Worm (Caenorhabditis elegans) whole organism, late embryonic: ENCODE measurements around the gene srd-47.

Source experiments
- C38D4.7 ChIP-seq: fragments of 200-800 bp; sonication (Bioruptor generic); optimal IDR thresholded peaks from 2 replicates; lab custom pipeline; 2018; ENCODE audit warnings: mild to moderate bottlenecking, missing genetic modification characterization, moderate library complexity, missing compliant biosample characterization
- K02D7.2 ChIP-seq: sonication (generic microtip); optimal IDR thresholded peaks from 2 replicates; lab custom pipeline; 2017; ENCODE audit warnings: mild to moderate bottlenecking, missing genetic modification characterization, missing compliant biosample characterization
- T23F11.4 ChIP-seq: fragments of 200-800 bp; sonication (Bioruptor generic); optimal IDR thresholded peaks from 2 replicates; lab custom pipeline; 2018; ENCODE audit warnings: mild to moderate bottlenecking, missing genetic modification characterization, missing compliant biosample characterization
- Y22D7AL.16 ChIP-seq: sonication (generic microtip); optimal IDR thresholded peaks from 2 replicates; lab custom pipeline; 2016; ENCODE audit warnings: missing genetic modification characterization, missing compliant biosample characterization
- ahr-1 ChIP-seq: sonication (generic microtip); optimal IDR thresholded peaks from 2 replicates; lab custom pipeline; 2016; ENCODE audit warnings: missing genetic modification characterization, missing compliant biosample characterization
- ceh-14 ChIP-seq: sonication (generic microtip); optimal IDR thresholded peaks from 2 replicates; lab custom pipeline; 2016; ENCODE audit warnings: missing genotype, missing genetic modification characterization, missing compliant biosample characterization
- ceh-18 ChIP-seq: sonication (generic microtip); optimal IDR thresholded peaks from 2 replicates; lab custom pipeline; 2016; ENCODE audit warnings: missing genetic modification characterization, missing compliant biosample characterization
- ceh-19 ChIP-seq: fragments of 200-800 bp; sonication (Bioruptor generic); optimal IDR thresholded peaks from 2 replicates; lab custom pipeline; 2018; ENCODE audit warnings: mild to moderate bottlenecking, missing genetic modification characterization, missing compliant biosample characterization
- ceh-22 ChIP-seq: sonication (generic microtip); optimal IDR thresholded peaks from 2 replicates; lab custom pipeline; 2017; ENCODE audit warnings: missing biosample characterization, missing genetic modification characterization
- ceh-24 ChIP-seq: sonication (generic microtip); optimal IDR thresholded peaks from 2 replicates; lab custom pipeline; 2016; ENCODE audit warnings: mild to moderate bottlenecking, missing genetic modification characterization, missing compliant biosample characterization
- ceh-30 ChIP-seq: fragments of 150-350 bp; optimal IDR thresholded peaks from 2 replicates; lab custom pipeline; 2014; ENCODE audit warnings: missing biosample characterization, missing genetic modification characterization
- ceh-31 ChIP-seq: sonication (generic microtip); optimal IDR thresholded peaks from 2 replicates; lab custom pipeline; 2016; ENCODE audit warnings: missing genetic modification characterization, missing compliant biosample characterization
- ceh-48 ChIP-seq: sonication (generic microtip); optimal IDR thresholded peaks from 2 replicates; lab custom pipeline; 2016; ENCODE audit warnings: missing genetic modification characterization, inconsistent platforms, missing compliant biosample characterization
- ceh-6 ChIP-seq: fragments of 200-800 bp; sonication (Bioruptor generic); optimal IDR thresholded peaks from 2 replicates; lab custom pipeline; 2018; ENCODE audit warnings: mild to moderate bottlenecking, missing genetic modification characterization, missing compliant biosample characterization
- che-1 ChIP-seq: sonication (generic microtip); optimal IDR thresholded peaks from 2 replicates; lab custom pipeline; 2016; ENCODE audit warnings: mild to moderate bottlenecking, missing genetic modification characterization, missing compliant biosample characterization
- dmd-4 ChIP-seq: sonication (generic microtip); optimal IDR thresholded peaks from 2 replicates; lab custom pipeline; 2016; ENCODE audit warnings: borderline replicate concordance, missing genetic modification characterization, missing compliant biosample characterization
- eyg-1 ChIP-seq: sonication (generic microtip); optimal IDR thresholded peaks from 2 replicates; lab custom pipeline; 2016; ENCODE audit warnings: missing genotype, missing genetic modification characterization, missing compliant biosample characterization
- fkh-10 ChIP-seq: fragments of 150-350 bp; optimal IDR thresholded peaks from 2 replicates; lab custom pipeline; 2014; ENCODE audit warnings: missing biosample characterization, missing genetic modification reagents, missing genetic modification characterization
- fkh-6 ChIP-seq: sonication (generic microtip); optimal IDR thresholded peaks from 2 replicates; lab custom pipeline; 2016; ENCODE audit warnings: missing genetic modification characterization, missing compliant biosample characterization
- gmeb-2 ChIP-seq: sonication (generic microtip); optimal IDR thresholded peaks from 2 replicates; lab custom pipeline; 2016; ENCODE audit warnings: missing genetic modification characterization, inconsistent platforms, missing compliant biosample characterization
- hlh-13 ChIP-seq: fragments of 200-800 bp; sonication (Bioruptor generic); optimal IDR thresholded peaks from 2 replicates; lab custom pipeline; 2018; ENCODE audit warnings: mild to moderate bottlenecking, missing genetic modification characterization, missing compliant biosample characterization
- hlh-15 ChIP-seq: sonication (generic microtip); optimal IDR thresholded peaks from 2 replicates; lab custom pipeline; 2016; ENCODE audit warnings: missing genetic modification characterization, missing compliant biosample characterization
- nfya-1 ChIP-seq: sonication (generic microtip); optimal IDR thresholded peaks from 2 replicates; lab custom pipeline; 2017; ENCODE audit warnings: missing genetic modification characterization, mild to moderate bottlenecking, missing compliant biosample characterization, antibody characterized with exemption, moderate library complexity
- odd-2 ChIP-seq: sonication (generic microtip); optimal IDR thresholded peaks from 2 replicates; lab custom pipeline; 2017; ENCODE audit warnings: antibody characterized with exemption, mild to moderate bottlenecking, missing genetic modification characterization, missing compliant biosample characterization
- pat-9 ChIP-seq: fragments of 200-800 bp; sonication (Bioruptor generic); optimal IDR thresholded peaks from 2 replicates; lab custom pipeline; 2018; ENCODE audit warnings: mild to moderate bottlenecking, missing genetic modification characterization, moderate library complexity, missing compliant biosample characterization
- pha-2 ChIP-seq: sonication (generic microtip); optimal IDR thresholded peaks from 2 replicates; lab custom pipeline; 2017; ENCODE audit warnings: mild to moderate bottlenecking, missing genetic modification characterization, missing compliant biosample characterization
- pha-4 ChIP-seq: fragments of 150-350 bp; optimal IDR thresholded peaks from 2 replicates; lab custom pipeline; 2018; ENCODE audit warnings: missing biosample characterization, missing genetic modification reagents, missing genetic modification characterization
- pqm-1 ChIP-seq: sonication (generic microtip); optimal IDR thresholded peaks from 2 replicates; lab custom pipeline; 2016; ENCODE audit warnings: missing genetic modification characterization, missing compliant biosample characterization
- rnt-1 ChIP-seq: sonication (generic microtip); optimal IDR thresholded peaks from 2 replicates; lab custom pipeline; 2016; ENCODE audit warnings: missing genetic modification characterization, missing compliant biosample characterization
- sox-2 ChIP-seq: fragments of 200-800 bp; sonication (Bioruptor generic); IDR thresholded peaks from 2 replicates; pipeline ENCODE4 v1.3.6; 2022; ENCODE audit warnings: missing genetic modification reagents, missing genetic modification characterization, missing compliant biosample characterization
- sox-4 ChIP-seq: sonication (generic microtip); optimal IDR thresholded peaks from 2 replicates; lab custom pipeline; 2017; ENCODE audit warnings: mild to moderate bottlenecking, missing genetic modification characterization, inconsistent platforms, missing compliant biosample characterization
- tbx-2 ChIP-seq: sonication (generic microtip); optimal IDR thresholded peaks from 2 replicates; lab custom pipeline; 2016; ENCODE audit warnings: missing genetic modification characterization, missing compliant biosample characterization
- tbx-7 ChIP-seq: sonication (generic microtip); optimal IDR thresholded peaks from 2 replicates; lab custom pipeline; 2016; ENCODE audit warnings: missing genotype, missing genetic modification characterization, missing compliant biosample characterization
- unc-42 ChIP-seq: sonication (generic microtip); optimal IDR thresholded peaks from 2 replicates; lab custom pipeline; 2016; ENCODE audit warnings: missing genotype, missing genetic modification characterization, missing compliant biosample characterization
- unc-55 ChIP-seq: sonication (generic microtip); optimal IDR thresholded peaks from 2 replicates; lab custom pipeline; 2017; ENCODE audit warnings: missing biosample characterization, missing genetic modification reagents, missing genetic modification characterization
- zip-5 ChIP-seq: sonication (generic microtip); optimal IDR thresholded peaks from 2 replicates; lab custom pipeline; 2016; ENCODE audit warnings: missing genetic modification characterization, missing compliant biosample characterization
- ztf-16 ChIP-seq: sonication (generic microtip); optimal IDR thresholded peaks from 2 replicates; lab custom pipeline; 2017; ENCODE audit warnings: missing genetic modification characterization, missing compliant biosample characterization

srd-47 gene

DNA sequence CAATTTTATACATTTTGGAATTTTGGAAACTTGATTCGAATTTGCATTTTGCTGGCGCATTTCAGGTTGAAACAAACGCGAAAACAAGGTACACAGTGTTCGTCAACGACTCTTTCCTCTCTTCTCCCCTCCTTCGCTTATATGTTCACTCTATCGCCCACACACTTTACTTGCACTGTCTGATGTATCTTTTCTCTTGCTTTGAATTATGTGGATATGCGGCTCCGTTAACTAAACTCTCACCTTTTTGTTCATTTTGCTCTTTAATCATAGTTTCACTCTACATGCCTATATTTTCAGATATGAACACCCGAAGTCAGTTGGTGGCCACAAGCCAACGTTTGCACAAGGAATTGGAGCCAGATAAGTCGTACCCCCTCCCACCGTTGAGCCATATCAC lies 39.2 kb upstream of the srd-47 start, which contains the start of gene W06D11.1:
W06D11.1 (plus strand) TSS at position 301 of the 400 bp plus-strand sequence.
- TF ChIP-seq ztf-16 (no peak), sox-2 (GFP tag; lab: Robert Waterston, UW) (no peak), C38D4.7 (GFP tag; lab: Kevin White, UChicago) (no peak)

ce11 chrX:12296392-12296791 lies 37.0 kb upstream of the srd-47 start, which contains the start of gene W06D11.2:
Gene W06D11.2, minus strand, starts transcription at chrX:12296730.
- TF ChIP-seq zip-5 (tag; lab: Kevin White, UChicago), result no peak
- TF ChIP-seq nfya-1, result no peak
- TF ChIP-seq tbx-2 (tag; lab: Kevin White, UChicago), result no peak
- no peak for TF ChIP-seq ceh-6
- TF ChIP-seq ceh-14 (tag; lab: Kevin White, UChicago), result no peak
- no peak for TF ChIP-seq che-1
- no peak for TF ChIP-seq pqm-1
- TF ChIP-seq ceh-22, result no peak
- no peak for TF ChIP-seq eyg-1 (tag; lab: Kevin White, UChicago)
- no peak for TF ChIP-seq dmd-4 (tag; lab: Kevin White, UChicago)
- TF ChIP-seq ceh-18, result no peak
- TF ChIP-seq T23F11.4 (GFP tag; lab: Kevin White, UChicago), result no peak
- TF ChIP-seq rnt-1 (tag; lab: Kevin White, UChicago), result no peak
- no peak for TF ChIP-seq pat-9 (tag; lab: Kevin White, UChicago)
- TF ChIP-seq ceh-24 (tag; lab: Kevin White, UChicago), result no peak
- no peak for TF ChIP-seq sox-4 (tag; lab: Kevin White, UChicago)

DNA sequence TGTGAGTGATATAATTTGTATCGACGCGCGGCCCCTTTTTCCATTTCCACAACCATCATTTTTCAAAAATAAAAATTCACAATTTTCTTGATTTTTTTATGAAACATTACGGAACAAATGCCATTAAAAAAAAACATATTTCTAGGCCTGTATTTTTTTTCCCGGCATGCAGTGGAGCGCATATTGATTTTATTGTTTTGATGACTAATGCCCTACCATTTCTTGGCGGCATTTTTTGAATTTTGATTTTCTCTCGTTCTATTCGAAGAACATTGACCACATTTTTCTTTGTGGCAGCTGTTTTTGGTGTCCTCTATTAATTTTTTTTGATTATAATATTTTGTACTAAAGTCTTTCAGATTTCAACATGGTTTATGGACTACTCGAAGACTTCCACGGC lies 35.1 kb upstream of the srd-47 start, which contains the start of gene W06D11.3:
W06D11.3 (plus strand) TSS at position 360 of the 400 bp plus-strand sequence.
- TF ChIP-seq ceh-30 (tag; lab: Kevin White, UChicago) (no peak), odd-2 (tag; lab: Kevin White, UChicago) (no peak), K02D7.2 (tag; lab: Kevin White, UChicago) (no peak), sox-4 (tag; lab: Kevin White, UChicago) (no peak), sox-2 (GFP tag; lab: Robert Waterston, UW) (no peak), pat-9 (tag; lab: Kevin White, UChicago) (no peak), pha-2 (no peak), hlh-13 (GFP tag; lab: Kevin White, UChicago) (no peak), fkh-10 (GFP tag; lab: Kevin White, UChicago) (no peak), dmd-4 (tag; lab: Kevin White, UChicago) (no peak), ceh-19 (GFP tag; lab: Kevin White, UChicago) (no peak), nfya-1 (no peak), zip-5 (tag; lab: Kevin White, UChicago) (no peak), C38D4.7 (GFP tag; lab: Kevin White, UChicago) (no peak), Y22D7AL.16 (no peak), eyg-1 (tag; lab: Kevin White, UChicago) (no peak)

- TF ChIP-seq nfya-1 (no peak), tbx-7 (tag; lab: Kevin White, UChicago) (no peak), ceh-24 (tag; lab: Kevin White, UChicago) (no peak), fkh-6 (no peak), unc-42 (tag; lab: Kevin White, UChicago) (no peak), sox-2 (GFP tag; lab: Robert Waterston, UW) (no peak), zip-5 (tag; lab: Kevin White, UChicago) (no peak), unc-55 (GFP tag; lab: Kevin White, UChicago) (no peak), C38D4.7 (GFP tag; lab: Kevin White, UChicago) (no peak), hlh-15 (tag; lab: Kevin White, UChicago) (no peak), gmeb-2 (tag; lab: Kevin White, UChicago) (no peak), K02D7.2 (tag; lab: Kevin White, UChicago) (no peak), ceh-31 (tag; lab: Kevin White, UChicago) (no peak), pha-4 (no peak), ceh-48 (tag; lab: Kevin White, UChicago) (no peak), ahr-1 (tag; lab: Kevin White, UChicago) (no peak), pha-2 (no peak)
- TF ChIP-seq, all 69 proteins: peak for 0
These were observed 33.6 kb upstream of the srd-47 start, which contains the start of gene W06D11.5 for ce11 chrX:12299834-12300233. Gene W06D11.5, plus strand, starts transcription at chrX:12300134.
